Worm (Caenorhabditis elegans) whole organism, mixed stage, embryonic: Measurements from ENCODE around the gene fbxc-28.
"Not testable (repeated sequence)": the region's sequence is repeated elsewhere in the genome, so short reads cannot be mapped to it uniquely, and the experiment has no call there.

ENCODE experiments used
- M03D4.4 ChIP-seq: sonication (generic microtip); optimal IDR thresholded peaks from 2 replicates; lab custom pipeline; 2017; ENCODE audit warnings: mild to moderate bottlenecking, missing genetic modification characterization, missing compliant biosample characterization
- bed-3 ChIP-seq: fragments of 200-800 bp; sonication (Bioruptor generic); optimal IDR thresholded peaks from 3 replicates; lab custom pipeline; 2018; ENCODE audit warnings: mild to moderate bottlenecking, missing genetic modification characterization, moderate library complexity, missing compliant biosample characterization
- blmp-1 ChIP-seq: fragments of 150-350 bp; optimal IDR thresholded peaks from 2 replicates; lab custom pipeline; 2014; ENCODE audit warnings: missing biosample characterization, missing genetic modification characterization
- ceh-39 ChIP-seq: fragments of 150-350 bp; optimal IDR thresholded peaks from 2 replicates; lab custom pipeline; 2014; ENCODE audit warnings: missing biosample characterization, missing genetic modification characterization
- ceh-43 ChIP-seq: fragments of 200-800 bp; sonication (Bioruptor generic); optimal IDR thresholded peaks from 2 replicates; lab custom pipeline; 2018; ENCODE audit warnings: mild to moderate bottlenecking, missing genetic modification characterization, moderate library complexity, missing compliant biosample characterization
- ceh-83 ChIP-seq: fragments of 200-800 bp; sonication (Bioruptor generic); optimal IDR thresholded peaks from 2 replicates; lab custom pipeline; 2018; ENCODE audit warnings: mild to moderate bottlenecking, missing genetic modification characterization, missing compliant biosample characterization
- ces-1 ChIP-seq: fragments of 150-350 bp; optimal IDR thresholded peaks from 2 replicates; lab custom pipeline; 2014; ENCODE audit warnings: missing biosample characterization, missing genetic modification reagents, missing genetic modification characterization
- cnd-1 ChIP-seq: fragments of 200-800 bp; sonication (Bioruptor generic); optimal IDR thresholded peaks from 2 replicates; lab custom pipeline; 2018; ENCODE audit warnings: mild to moderate bottlenecking, missing genetic modification characterization, missing compliant biosample characterization
- drap-1 ChIP-seq: fragments of 200-800 bp; sonication (Bioruptor generic); optimal IDR thresholded peaks from 3 replicates; lab custom pipeline; 2018; ENCODE audit warnings: mild to moderate bottlenecking, missing genetic modification characterization, missing compliant biosample characterization
- flh-1 ChIP-seq: fragments of 200-800 bp; sonication (Bioruptor generic); optimal IDR thresholded peaks from 2 replicates; lab custom pipeline; 2018; ENCODE audit warnings: mild to moderate bottlenecking, missing genetic modification characterization, moderate library complexity, missing compliant biosample characterization
- ham-2 ChIP-seq: fragments of 200-800 bp; sonication (Bioruptor generic); optimal IDR thresholded peaks from 2 replicates; lab custom pipeline; 2018; ENCODE audit warnings: mild to moderate bottlenecking, missing genetic modification characterization, missing compliant biosample characterization
- hlh-1 ChIP-seq: fragments of 150-350 bp; optimal IDR thresholded peaks from 2 replicates; lab custom pipeline; 2014; ENCODE audit warnings: missing biosample characterization, missing genetic modification reagents, missing genetic modification characterization
- lsy-2 ChIP-seq: fragments of 150-350 bp; optimal IDR thresholded peaks from 2 replicates; lab custom pipeline; 2014; ENCODE audit warnings: missing biosample characterization, missing genetic modification characterization
- mab-5 ChIP-seq: fragments of 150-350 bp; optimal IDR thresholded peaks from 2 replicates; lab custom pipeline; 2014; ENCODE audit warnings: missing biosample characterization, missing genetic modification characterization
- mls-2 ChIP-seq: sonication (generic microtip); optimal IDR thresholded peaks from 2 replicates; lab custom pipeline; 2016; ENCODE audit warnings: mild to moderate bottlenecking, missing genetic modification characterization, moderate library complexity, missing compliant biosample characterization
- nhr-12 ChIP-seq: fragments of 150-350 bp; optimal IDR thresholded peaks from 2 replicates; lab custom pipeline; 2014; ENCODE audit warnings: missing biosample characterization, missing genetic modification characterization
- nhr-2 ChIP-seq: fragments of 150-350 bp; optimal IDR thresholded peaks from 2 replicates; lab custom pipeline; 2014; ENCODE audit warnings: missing biosample characterization, missing genetic modification characterization
- nhr-237 ChIP-seq: fragments of 150-350 bp; optimal IDR thresholded peaks from 2 replicates; lab custom pipeline; 2014; ENCODE audit warnings: missing biosample characterization, missing genetic modification characterization
- nhr-28 ChIP-seq: fragments of 150-350 bp; optimal IDR thresholded peaks from 2 replicates; lab custom pipeline; 2014; ENCODE audit warnings: missing biosample characterization, missing genetic modification characterization
- nhr-76 ChIP-seq: sonication (generic microtip); optimal IDR thresholded peaks from 2 replicates; lab custom pipeline; 2017; ENCODE audit warnings: missing biosample characterization, missing genetic modification characterization
- pha-4 ChIP-seq: fragments of 150-350 bp; optimal IDR thresholded peaks from 2 replicates; lab custom pipeline; 2018; ENCODE audit warnings: missing biosample characterization, missing genetic modification reagents, missing genetic modification characterization
- sem-2 ChIP-seq: fragments of 200-800 bp; sonication (Bioruptor generic); optimal IDR thresholded peaks from 2 replicates; lab custom pipeline; 2018; ENCODE audit warnings: mild to moderate bottlenecking, missing genetic modification characterization, missing compliant biosample characterization
- sptf-1 ChIP-seq: sonication (generic microtip); optimal IDR thresholded peaks from 2 replicates; lab custom pipeline; 2017; ENCODE audit warnings: mild to moderate bottlenecking, missing genetic modification characterization, moderate library complexity, missing compliant biosample characterization
- tbx-8 ChIP-seq: fragments of 200-800 bp; sonication (Bioruptor generic); optimal IDR thresholded peaks from 2 replicates; lab custom pipeline; 2018; ENCODE audit warnings: mild to moderate bottlenecking, missing genetic modification characterization, moderate library complexity, missing compliant biosample characterization
- unc-120 ChIP-seq: sonication (generic microtip); optimal IDR thresholded peaks from 2 replicates; lab custom pipeline; 2017; ENCODE audit warnings: missing genetic modification characterization, missing compliant biosample characterization; ENCODE audit not compliant: poor library complexity, severe bottlenecking
- unc-62 ChIP-seq: fragments of 150-350 bp; optimal IDR thresholded peaks from 2 replicates; lab custom pipeline; 2014; ENCODE audit warnings: missing biosample characterization, missing genetic modification reagents, missing genetic modification characterization
- zip-8 ChIP-seq: fragments of 150-350 bp; optimal IDR thresholded peaks from 2 replicates; lab custom pipeline; 2014; ENCODE audit warnings: missing biosample characterization, missing genetic modification characterization

fbxc-28 gene

ce11 chrII:960218-960617 lies 36.6 kb downstream of the fbxc-28 start, which contains the start of the genes C32B5.18 and C32B5.7:
Gene C32B5.18, plus strand, starts transcription at chrII:960518.
Gene C32B5.7, plus strand, starts transcription at chrII:960528.
- TF ChIP-seq cnd-1, result peak; percentile 35
- no peak for TF ChIP-seq unc-62 (GFP tag; lab: Kevin White, UChicago)
- peak; percentile 20 for TF ChIP-seq ceh-39 (tag; lab: Kevin White, UChicago)
- peak; percentile 13 for TF ChIP-seq nhr-2 (tag; lab: Kevin White, UChicago)

ce11 chrII:961961-962360 lies 38.3 kb downstream of the fbxc-28 start, which contains the start of gene C32B5.13:
Gene C32B5.13, minus strand, starts transcription at chrII:962061.
- no peak for TF ChIP-seq M03D4.4 (tag; lab: Kevin White, UChicago)
- TF ChIP-seq ceh-83, result no peak
- no peak for TF ChIP-seq hlh-1 (tag; lab: Kevin White, UChicago)
- no peak for TF ChIP-seq unc-120 (tag; lab: Kevin White, UChicago)
- TF ChIP-seq nhr-12 (tag; lab: Kevin White, UChicago), result no peak
- TF ChIP-seq pha-4, result no peak
- no peak for TF ChIP-seq bed-3 (GFP tag; lab: Kevin White, UChicago)
- no peak for TF ChIP-seq ceh-43 (GFP tag; lab: Kevin White, UChicago)
- no peak for TF ChIP-seq mab-5 (tag; lab: Kevin White, UChicago)
- no peak for TF ChIP-seq nhr-2 (tag; lab: Kevin White, UChicago)
- no peak for TF ChIP-seq tbx-8 (GFP tag; lab: Kevin White, UChicago)

- not testable (repeated sequence) for TF ChIP-seq M03D4.4, nhr-12, nhr-237 (tag; lab: Kevin White, UChicago)
These were observed 43.3 kb downstream of the fbxc-28 start, which contains the start of gene fbxc-18 for ce11 chrII:966962-967361. Gene fbxc-18, minus strand, starts transcription at chrII:967062.

- not testable (repeated sequence) for TF ChIP-seq mab-5, mls-2, nhr-2 (tag; lab: Kevin White, UChicago)
- TF ChIP-seq, all 35 proteins: peak for 0; not testable (repeated sequence) for 35
These were observed 44.5 kb downstream of the fbxc-28 start, which contains the start of gene C32B5.6 for ce11 chrII:968106-968505. Gene C32B5.6, plus strand, starts transcription at chrII:968406.

ce11 chrII:972850-973249 lies 49.2 kb downstream of the fbxc-28 start, which contains the start of gene C32B5.15:
Gene C32B5.15, minus strand, starts transcription at chrII:972950.
- TF ChIP-seq drap-1 (GFP tag; lab: Kevin White, UChicago) (no peak), ham-2 (no peak), nhr-28 (no peak)

- TF ChIP-seq sptf-1 (tag; lab: Kevin White, UChicago) (no peak), M03D4.4 (tag; lab: Kevin White, UChicago) (no peak), zip-8 (no peak), mls-2 (tag; lab: Kevin White, UChicago) (no peak), nhr-76 (tag; lab: Kevin White, UChicago) (no peak), ham-2 (no peak), unc-62 (GFP tag; lab: Kevin White, UChicago) (no peak), sem-2 (no peak), flh-1 (GFP tag; lab: Kevin White, UChicago) (no peak), blmp-1 (tag; lab: Kevin White, UChicago) (no peak), lsy-2 (tag; lab: Kevin White, UChicago) (no peak), drap-1 (GFP tag; lab: Kevin White, UChicago) (no peak), ceh-43 (GFP tag; lab: Kevin White, UChicago) (no peak), cnd-1 (no peak), unc-120 (tag; lab: Kevin White, UChicago) (no peak), ces-1 (GFP tag; lab: Kevin White, UChicago) (no peak)
These were observed 50.4 kb downstream of the fbxc-28 start, which contains the start of gene fbxc-14 for ce11 chrII:973999-974398. Gene fbxc-14, plus strand, starts transcription at chrII:974299.
